Worm (Caenorhabditis elegans): ENCODE results near the gene tag-30.

Gene tag-30

DNA sequence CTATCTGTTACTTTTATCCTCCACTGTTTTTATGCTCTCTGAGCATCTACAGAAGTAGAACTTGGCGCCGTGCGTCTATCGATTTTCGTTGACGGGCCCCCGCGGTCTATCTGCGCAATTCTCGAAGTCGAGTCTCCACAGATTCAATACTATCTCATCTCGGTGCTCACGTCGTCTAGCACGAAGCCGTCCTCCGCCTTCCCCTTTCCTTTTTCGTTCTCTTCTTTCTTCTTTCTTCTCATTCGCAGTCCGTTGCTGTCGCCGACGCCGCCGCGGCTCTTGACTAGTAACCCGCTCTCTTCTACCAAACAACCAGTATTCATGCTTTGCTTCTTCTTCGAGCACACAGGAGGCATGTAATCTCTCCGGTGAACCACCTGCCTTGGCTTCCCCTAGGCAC, 16.1 kb upstream of the tag-30 start (continued):
- TF ChIP-seq ztf-1 (GFP tag; conservative IDR thresholded peaks at IDR 0.05), result no peak
- no peak for TF ChIP-seq mdl-1 (tag; optimal IDR thresholded peaks at IDR 0.05)
- TF ChIP-seq unc-62 (GFP tag; optimal IDR thresholded peaks at IDR 0.05), result no peak

DNA sequence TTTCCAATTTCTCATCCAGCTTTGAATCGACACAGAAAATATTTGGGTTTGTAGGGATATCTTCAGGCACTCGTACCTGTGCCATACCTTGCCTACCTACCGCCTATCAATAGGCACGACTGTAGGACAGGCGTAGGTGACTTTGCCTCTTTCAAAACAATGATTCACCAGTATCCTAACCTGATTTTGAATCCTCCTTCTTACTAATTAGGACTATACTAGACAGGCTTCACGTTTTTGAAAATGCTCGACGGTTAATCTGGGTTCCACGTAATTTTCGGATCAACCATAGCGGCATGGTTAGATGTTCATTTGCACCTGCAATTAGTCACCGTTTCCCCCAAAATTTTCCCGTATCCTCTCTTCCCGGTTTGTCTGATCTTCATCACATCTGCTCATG, 13.5 kb upstream of the tag-30 start:
- TF ChIP-seq R02D3.7 (tag; optimal IDR thresholded peaks at IDR 0.05) (no peak), nhr-23 (tag; optimal IDR thresholded peaks at IDR 0.05) (no peak), nhr-11 (tag; optimal IDR thresholded peaks at IDR 0.05) (no peak), sem-4 (tag; optimal IDR thresholded peaks at IDR 0.05) (no peak), nhr-6 (tag; optimal IDR thresholded peaks at IDR 0.05) (no peak), lsy-2 (tag; optimal IDR thresholded peaks at IDR 0.05) (no peak), ztf-11 (tag; optimal IDR thresholded peaks at IDR 0.05) (no peak), mbf-1 (tag; optimal IDR thresholded peaks at IDR 0.05) (no peak), lin-39 (tag; optimal IDR thresholded peaks at IDR 0.05) (no peak), peb-1 (tag; optimal IDR thresholded peaks at IDR 0.05) (no peak), mab-5 (tag; optimal IDR thresholded peaks at IDR 0.05) (no peak), nhr-129 (tag; optimal IDR thresholded peaks at IDR 0.05) (no peak), unc-62 (GFP tag; optimal IDR thresholded peaks at IDR 0.05) (no peak), snpc-4 (tag; optimal IDR thresholded peaks at IDR 0.05) (no peak), nhr-12 (tag; optimal IDR thresholded peaks at IDR 0.05) (no peak)

DNA sequence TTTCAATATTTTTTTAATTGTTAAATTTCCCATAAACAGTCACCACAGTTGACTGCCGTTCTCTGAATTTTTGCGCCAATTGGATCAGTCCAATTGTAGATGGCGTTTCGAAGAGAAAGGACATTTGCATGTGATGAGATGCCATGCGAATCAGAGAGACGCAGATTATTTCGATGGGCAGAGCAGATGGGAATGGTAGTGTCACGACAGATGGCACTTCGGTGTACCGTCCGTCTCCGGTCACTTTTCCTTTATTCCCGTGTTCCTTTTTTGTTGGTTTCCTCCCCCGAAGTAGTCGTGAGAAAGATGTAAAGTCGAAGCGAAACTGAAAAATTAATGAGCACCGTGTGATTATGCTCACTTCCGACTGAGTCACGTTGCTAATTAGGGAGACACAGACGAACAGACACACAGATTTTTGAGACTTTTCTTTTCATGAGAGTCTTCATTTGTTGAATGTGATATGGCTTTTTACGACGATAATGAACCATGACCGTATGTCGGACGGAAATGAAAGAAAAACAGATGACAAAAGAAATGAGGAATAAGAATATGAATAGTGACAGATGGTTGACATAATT, 12.8 kb upstream of the tag-30 start:
- TF ChIP-seq nhr-77 (tag; optimal IDR thresholded peaks at IDR 0.05) (no peak), nhr-10 (tag; optimal IDR thresholded peaks at IDR 0.05) (no peak), nhr-21 (tag; optimal IDR thresholded peaks at IDR 0.05) (no peak), dmd-4 (tag; optimal IDR thresholded peaks at IDR 0.05) (no peak), crh-2 (tag; optimal IDR thresholded peaks at IDR 0.05) (no peak), ztf-11 (tag; optimal IDR thresholded peaks at IDR 0.05) (no peak), ztf-4 (tag; optimal IDR thresholded peaks at IDR 0.05) (no peak), lin-39 (tag; optimal IDR thresholded peaks at IDR 0.05) (no peak), nhr-23 (tag; optimal IDR thresholded peaks at IDR 0.05) (no peak), Y55F3AM.14 (GFP tag; optimal IDR thresholded peaks at IDR 0.05) (no peak), blmp-1 (tag; optimal IDR thresholded peaks at IDR 0.05; ENCODE audit: insufficient read depth) (no peak), lin-13 (GFP tag; optimal IDR thresholded peaks at IDR 0.05) (no peak), snpc-4 (tag; optimal IDR thresholded peaks at IDR 0.05) (no peak), mdl-1 (tag; optimal IDR thresholded peaks at IDR 0.05) (no peak), nhr-11 (tag; optimal IDR thresholded peaks at IDR 0.05) (no peak), ZK546.5 (tag; optimal IDR thresholded peaks at IDR 0.05) (no peak), mab-5 (tag; optimal IDR thresholded peaks at IDR 0.05) (no peak), unc-39 (tag; optimal IDR thresholded peaks at IDR 0.05) (no peak)

DNA sequence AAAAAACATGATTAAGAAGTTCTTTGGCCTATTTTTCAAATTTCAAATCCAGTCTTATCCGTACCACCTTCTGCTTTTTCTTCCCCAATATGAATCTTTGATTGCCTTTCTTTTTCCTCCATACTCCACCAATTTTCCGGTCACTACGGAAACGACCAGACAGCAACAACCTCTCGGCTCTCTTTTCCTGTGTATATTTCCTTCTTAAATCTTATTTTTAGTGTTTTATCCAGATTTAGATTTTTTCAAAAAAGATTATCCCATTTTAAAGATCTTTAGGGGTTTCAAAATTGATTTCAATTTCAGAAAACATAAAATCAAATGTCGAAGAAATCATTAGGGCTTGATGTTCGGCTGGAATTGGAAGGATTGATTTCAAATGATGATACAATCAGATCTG, 9.3 kb upstream of the tag-30 start, which contains the start of gene trpa-1:
trpa-1 (plus strand) TSS at position 301 of the 400 bp plus-strand sequence.
- no peak for TF ChIP-seq fos-1 (tag; optimal IDR thresholded peaks at IDR 0.05)
- TF ChIP-seq dmd-4 (tag; optimal IDR thresholded peaks at IDR 0.05), result no peak
- TF ChIP-seq nhr-129 (tag; optimal IDR thresholded peaks at IDR 0.05), result no peak
- no peak for TF ChIP-seq ztf-4 (tag; optimal IDR thresholded peaks at IDR 0.05)
- TF ChIP-seq ceh-16 (tag; optimal IDR thresholded peaks at IDR 0.05), result no peak
- TF ChIP-seq Y55F3AM.14 (GFP tag; optimal IDR thresholded peaks at IDR 0.05), result no peak
- no peak for TF ChIP-seq nhr-25 (tag; optimal IDR thresholded peaks at IDR 0.05)
- no peak for TF ChIP-seq sem-4 (tag; optimal IDR thresholded peaks at IDR 0.05)

DNA sequence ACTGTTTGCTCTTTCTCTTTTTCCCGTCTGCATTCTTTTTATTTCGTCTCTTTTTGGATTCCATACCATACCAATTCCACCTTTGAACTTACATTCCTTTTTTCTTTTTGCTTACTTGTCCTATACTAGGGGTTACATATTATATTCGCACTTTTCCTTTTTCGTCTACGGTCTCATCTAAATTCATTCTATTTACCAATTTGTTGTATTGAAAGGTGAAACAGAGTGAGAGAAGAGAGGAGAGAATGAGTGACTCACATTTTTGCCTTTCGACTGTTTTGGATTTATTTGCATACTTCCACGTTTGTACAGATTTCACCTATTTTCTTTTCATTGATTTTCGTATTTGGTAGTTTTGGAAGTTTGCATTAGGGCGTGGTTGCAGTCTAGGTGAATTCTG, 8.5 kb upstream of the tag-30 start:
- TF ChIP-seq F13H6.1 (tag; optimal IDR thresholded peaks at IDR 0.05) (peak; percentile 12), mdl-1 (tag; optimal IDR thresholded peaks at IDR 0.05) (no peak), C34F6.9 (tag; optimal IDR thresholded peaks at IDR 0.05) (peak; percentile 2), fos-1 (tag; optimal IDR thresholded peaks at IDR 0.05) (peak; percentile 42)
